Fruit fly (Drosophila melanogaster): ENCODE data around the gene eIF3e.

The eIF3e gene

dm6 chr3L:16801499-16802452 is 15.0 kb upstream of the eIF3e start:
- TF ChIP-seq OdsH (GFP tag; optimal IDR thresholded peaks at IDR 0.05) = peak; percentile 86
- no peak for TF ChIP-seq Jra (GFP tag; optimal IDR thresholded peaks at IDR 0.05)
- TF ChIP-seq brk (GFP tag; optimal IDR thresholded peaks at IDR 0.05) = peak; percentile 62
- no peak for TF ChIP-seq dmrt93B (GFP tag; optimal IDR thresholded peaks at IDR 0.05)
- TF ChIP-seq br (GFP tag; optimal IDR thresholded peaks at IDR 0.05) = peak; percentile 48
- TF ChIP-seq Abd-B (GFP tag; optimal IDR thresholded peaks at IDR 0.05) = no peak
- TF ChIP-seq jim (GFP tag; optimal IDR thresholded peaks at IDR 0.05) = peak; percentile 50
- TF ChIP-seq pan (optimal IDR thresholded peaks at IDR 0.05) = no peak
- no peak for TF ChIP-seq Hr83 (GFP tag; optimal IDR thresholded peaks at IDR 0.05; ENCODE audit: poor library complexity, severe bottlenecking)
- TF ChIP-seq Myc (optimal IDR thresholded peaks at IDR 0.05) = no peak
- TF ChIP-seq Dfd (GFP tag; optimal IDR thresholded peaks at IDR 0.05) = peak; percentile 10
- peak; percentile 41 for TF ChIP-seq sage (GFP tag; optimal IDR thresholded peaks at IDR 0.05)
- TF ChIP-seq h (GFP tag; optimal IDR thresholded peaks at IDR 0.05) = peak; percentile 83
- TF ChIP-seq HLH106 (tag; optimal IDR thresholded peaks at IDR 0.05) = no peak
- TF ChIP-seq N (GFP tag; optimal IDR thresholded peaks at IDR 0.05) = no peak
- TF ChIP-seq ey (GFP tag; optimal IDR thresholded peaks at IDR 0.05) = peak; percentile 83
- TF ChIP-seq woc (GFP tag; optimal IDR thresholded peaks at IDR 0.05) = peak; percentile 63
- peak; percentile 81 for TF ChIP-seq psq (GFP tag; optimal IDR thresholded peaks at IDR 0.05)
- TF ChIP-seq tai (GFP tag; optimal IDR thresholded peaks at IDR 0.05) = peak; percentile 21
- TF ChIP-seq Mio (GFP tag; optimal IDR thresholded peaks at IDR 0.05) = peak; percentile 44
- peak; percentile 62 for TF ChIP-seq Hnf4 (GFP tag; optimal IDR thresholded peaks at IDR 0.05)
- peak; percentile 45 for TF ChIP-seq Vsx2 (GFP tag; optimal IDR thresholded peaks at IDR 0.05; ENCODE audit: partially characterized antibody)
- no peak for TF ChIP-seq lola (GFP tag; optimal IDR thresholded peaks at IDR 0.05)
- peak; percentile 82 for TF ChIP-seq fru (GFP tag; optimal IDR thresholded peaks at IDR 0.05)
- no peak for TF ChIP-seq usp (GFP tag; optimal IDR thresholded peaks at IDR 0.05)
- peak; percentile 27 for TF ChIP-seq Dif (GFP tag; optimal IDR thresholded peaks at IDR 0.05; ENCODE audit: partially characterized antibody)
- TF ChIP-seq Rel (GFP tag; optimal IDR thresholded peaks at IDR 0.05) = peak; percentile 62
- peak; percentile 99 for TF ChIP-seq Rel (tag; optimal IDR thresholded peaks at IDR 0.05)
- TF ChIP-seq dsf (GFP tag; optimal IDR thresholded peaks at IDR 0.05; ENCODE audit: borderline replicate concordance) = peak; percentile 3
- TF ChIP-seq foxo (GFP tag; optimal IDR thresholded peaks at IDR 0.05) = peak; percentile 38 to 69
- TF ChIP-seq sv (GFP tag; optimal IDR thresholded peaks at IDR 0.05) = peak; percentile 35
- TF ChIP-seq Sp1 (GFP tag; optimal IDR thresholded peaks at IDR 0.05) = peak; percentile 67
- no peak for TF ChIP-seq Hr78 (GFP tag; optimal IDR thresholded peaks at IDR 0.05)
- TF ChIP-seq CG32264 (GFP tag; optimal IDR thresholded peaks at IDR 0.05) = no peak
- TF ChIP-seq GATAd (GFP tag; optimal IDR thresholded peaks at IDR 0.05) = no peak
- TF ChIP-seq CrebA (GFP tag; optimal IDR thresholded peaks at IDR 0.05; ENCODE audit: borderline replicate concordance) = peak; percentile 16
- TF ChIP-seq dl (GFP tag; optimal IDR thresholded peaks at IDR 0.05; ENCODE audit: insufficient read depth in 1 of 2, partially characterized antibody in 2 of 2) = peak; percentile 38 to 54
- peak; percentile 85 for TF ChIP-seq rgr (GFP tag; optimal IDR thresholded peaks at IDR 0.05)
- TF ChIP-seq CG9705 (GFP tag; optimal IDR thresholded peaks at IDR 0.05) = no peak

DNA sequence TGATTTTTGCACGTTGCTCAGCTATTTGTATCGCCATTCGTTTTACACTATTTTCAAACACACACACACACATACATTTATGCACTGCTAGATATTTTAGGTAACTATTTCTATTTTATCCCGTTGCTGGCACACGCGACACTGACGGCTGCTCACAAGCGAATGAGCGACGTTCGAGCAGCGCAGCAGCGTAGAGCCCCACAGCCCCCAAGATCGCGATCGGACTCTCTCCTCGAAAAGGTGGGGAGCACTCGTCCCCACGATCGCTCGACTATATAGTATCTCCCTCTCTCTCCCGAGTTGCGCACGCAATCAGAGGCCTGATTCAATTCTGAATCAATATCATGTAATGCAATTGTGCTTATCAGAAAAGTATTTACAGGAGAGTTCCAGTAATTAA is 13.3 kb upstream of the eIF3e start:
- TF ChIP-seq br (GFP tag; optimal IDR thresholded peaks at IDR 0.05) (peak; percentile 45), rgr (GFP tag; optimal IDR thresholded peaks at IDR 0.05) (peak; percentile 70), Sp1 (GFP tag; optimal IDR thresholded peaks at IDR 0.05) (peak; percentile 50), h (GFP tag; optimal IDR thresholded peaks at IDR 0.05) (peak; percentile 68), Dfd (GFP tag; optimal IDR thresholded peaks at IDR 0.05) (no peak), dl (GFP tag; optimal IDR thresholded peaks at IDR 0.05; ENCODE audit: insufficient read depth in 1 of 2, partially characterized antibody in 2 of 2) (peak; percentile 55 to 63), fru (GFP tag; optimal IDR thresholded peaks at IDR 0.05) (peak; percentile 31), foxo (GFP tag; optimal IDR thresholded peaks at IDR 0.05) (peak in 1 of 2 experiments; percentile 4), Hnf4 (GFP tag; optimal IDR thresholded peaks at IDR 0.05) (peak; percentile 66), Rel (GFP tag; optimal IDR thresholded peaks at IDR 0.05) (no peak), Rel (tag; optimal IDR thresholded peaks at IDR 0.05) (peak; percentile 56), Vsx2 (GFP tag; optimal IDR thresholded peaks at IDR 0.05; ENCODE audit: partially characterized antibody) (peak; percentile 54), brk (GFP tag; optimal IDR thresholded peaks at IDR 0.05) (no peak), woc (GFP tag; optimal IDR thresholded peaks at IDR 0.05) (no peak), OdsH (GFP tag; optimal IDR thresholded peaks at IDR 0.05) (peak; percentile 2), Hr83 (GFP tag; optimal IDR thresholded peaks at IDR 0.05; ENCODE audit: poor library complexity, severe bottlenecking) (peak; percentile 80), Dif (GFP tag; optimal IDR thresholded peaks at IDR 0.05; ENCODE audit: partially characterized antibody) (peak; percentile 78), Hr78 (GFP tag; optimal IDR thresholded peaks at IDR 0.05) (no peak), GATAd (GFP tag; optimal IDR thresholded peaks at IDR 0.05) (no peak)

All from whole organism, wandering third instar larva.